Worm (Caenorhabditis elegans) whole organism, late embryonic: ENCODE data around the gene F55A11.1.
A peak's percentile ranks its signal among the peaks of the same experiment; 100 is the strongest.

Source experiments
- C08G9.2 ChIP-seq: sonication (generic microtip); optimal IDR thresholded peaks from 2 replicates; lab custom pipeline; 2016; ENCODE audit warnings: mild to moderate bottlenecking, missing genetic modification characterization, moderate library complexity, missing compliant biosample characterization
- C38D4.7 ChIP-seq: fragments of 200-800 bp; sonication (Bioruptor generic); optimal IDR thresholded peaks from 2 replicates; lab custom pipeline; 2018; ENCODE audit warnings: mild to moderate bottlenecking, missing genetic modification characterization, moderate library complexity, missing compliant biosample characterization
- F13H6.1 ChIP-seq: sonication (generic microtip); optimal IDR thresholded peaks from 2 replicates; lab custom pipeline; 2016; ENCODE audit warnings: missing genetic modification characterization, missing compliant biosample characterization
- K09A11.1 ChIP-seq: sonication (generic microtip); optimal IDR thresholded peaks from 2 replicates; lab custom pipeline; 2017; ENCODE audit warnings: antibody characterized with exemption, mild to moderate bottlenecking, missing genetic modification characterization, missing compliant biosample characterization; ENCODE audit not compliant: insufficient read depth
- T23F11.4 ChIP-seq: fragments of 200-800 bp; sonication (Bioruptor generic); optimal IDR thresholded peaks from 2 replicates; lab custom pipeline; 2018; ENCODE audit warnings: mild to moderate bottlenecking, missing genetic modification characterization, missing compliant biosample characterization
- ahr-1 ChIP-seq: sonication (generic microtip); optimal IDR thresholded peaks from 2 replicates; lab custom pipeline; 2016; ENCODE audit warnings: missing genetic modification characterization, missing compliant biosample characterization
- ama-1 ChIP-seq: fragments of 150-350 bp; optimal IDR thresholded peaks from 2 replicates; lab custom pipeline; 2014
- ceh-18 ChIP-seq: sonication (generic microtip); optimal IDR thresholded peaks from 2 replicates; lab custom pipeline; 2016; ENCODE audit warnings: missing genetic modification characterization, missing compliant biosample characterization
- ceh-2 ChIP-seq: sonication (generic microtip); optimal IDR thresholded peaks from 2 replicates; lab custom pipeline; 2016; ENCODE audit warnings: missing genotype, missing genetic modification characterization, missing compliant biosample characterization
- ceh-24 ChIP-seq: sonication (generic microtip); optimal IDR thresholded peaks from 2 replicates; lab custom pipeline; 2016; ENCODE audit warnings: mild to moderate bottlenecking, missing genetic modification characterization, missing compliant biosample characterization
- ceh-30 ChIP-seq: fragments of 150-350 bp; optimal IDR thresholded peaks from 2 replicates; lab custom pipeline; 2014; ENCODE audit warnings: missing biosample characterization, missing genetic modification characterization
- ceh-31 ChIP-seq: sonication (generic microtip); optimal IDR thresholded peaks from 2 replicates; lab custom pipeline; 2016; ENCODE audit warnings: missing genetic modification characterization, missing compliant biosample characterization
- ceh-48 ChIP-seq: sonication (generic microtip); optimal IDR thresholded peaks from 2 replicates; lab custom pipeline; 2016; ENCODE audit warnings: missing genetic modification characterization, inconsistent platforms, missing compliant biosample characterization
- ceh-6 ChIP-seq: fragments of 200-800 bp; sonication (Bioruptor generic); optimal IDR thresholded peaks from 2 replicates; lab custom pipeline; 2018; ENCODE audit warnings: mild to moderate bottlenecking, missing genetic modification characterization, missing compliant biosample characterization
- ceh-9 ChIP-seq: sonication (generic microtip); optimal IDR thresholded peaks from 2 replicates; lab custom pipeline; 2016; ENCODE audit warnings: mild to moderate bottlenecking, missing genetic modification characterization, inconsistent platforms, missing compliant biosample characterization
- che-1 ChIP-seq: sonication (generic microtip); optimal IDR thresholded peaks from 2 replicates; lab custom pipeline; 2016; ENCODE audit warnings: mild to moderate bottlenecking, missing genetic modification characterization, missing compliant biosample characterization
- dmd-4 ChIP-seq: sonication (generic microtip); optimal IDR thresholded peaks from 2 replicates; lab custom pipeline; 2016; ENCODE audit warnings: borderline replicate concordance, missing genetic modification characterization, missing compliant biosample characterization
- elt-2 ChIP-seq: sonication (generic microtip); optimal IDR thresholded peaks from 2 replicates; lab custom pipeline; 2016; ENCODE audit warnings: missing genetic modification reagents, missing genetic modification characterization, missing compliant biosample characterization
- elt-4 ChIP-seq: sonication (generic microtip); optimal IDR thresholded peaks from 2 replicates; lab custom pipeline; 2016; ENCODE audit warnings: missing genetic modification characterization, missing compliant biosample characterization
- eyg-1 ChIP-seq: sonication (generic microtip); optimal IDR thresholded peaks from 2 replicates; lab custom pipeline; 2016; ENCODE audit warnings: missing genotype, missing genetic modification characterization, missing compliant biosample characterization
- fkh-10 ChIP-seq: fragments of 150-350 bp; optimal IDR thresholded peaks from 2 replicates; lab custom pipeline; 2014; ENCODE audit warnings: missing biosample characterization, missing genetic modification reagents, missing genetic modification characterization
- fkh-6 ChIP-seq: sonication (generic microtip); optimal IDR thresholded peaks from 2 replicates; lab custom pipeline; 2016; ENCODE audit warnings: missing genetic modification characterization, missing compliant biosample characterization
- hlh-13 ChIP-seq: fragments of 200-800 bp; sonication (Bioruptor generic); optimal IDR thresholded peaks from 2 replicates; lab custom pipeline; 2018; ENCODE audit warnings: mild to moderate bottlenecking, missing genetic modification characterization, missing compliant biosample characterization
- hlh-15 ChIP-seq: sonication (generic microtip); optimal IDR thresholded peaks from 2 replicates; lab custom pipeline; 2016; ENCODE audit warnings: missing genetic modification characterization, missing compliant biosample characterization
- hlh-30 ChIP-seq: sonication (generic microtip); optimal IDR thresholded peaks from 2 replicates; lab custom pipeline; 2017; ENCODE audit warnings: antibody characterized with exemption, missing genetic modification characterization, missing compliant biosample characterization; ENCODE audit not compliant: insufficient read depth
- madf-2 ChIP-seq: sonication (generic microtip); optimal IDR thresholded peaks from 2 replicates; lab custom pipeline; 2017; ENCODE audit warnings: missing genetic modification characterization, missing compliant biosample characterization
- nfya-1 ChIP-seq: sonication (generic microtip); optimal IDR thresholded peaks from 2 replicates; lab custom pipeline; 2017; ENCODE audit warnings: missing genetic modification characterization, mild to moderate bottlenecking, missing compliant biosample characterization, antibody characterized with exemption, moderate library complexity
- npax-4 ChIP-seq: sonication (generic microtip); optimal IDR thresholded peaks from 2 replicates; lab custom pipeline; 2016; ENCODE audit warnings: missing genetic modification characterization, missing compliant biosample characterization
- pag-3 ChIP-seq: sonication (generic microtip); optimal IDR thresholded peaks from 2 replicates; lab custom pipeline; 2016; ENCODE audit warnings: missing compliant biosample characterization, missing genetic modification characterization, borderline replicate concordance
- pax-1 ChIP-seq: fragments of 150-350 bp; optimal IDR thresholded peaks from 2 replicates; lab custom pipeline; 2014; ENCODE audit warnings: missing biosample characterization, missing genetic modification characterization
- pha-2 ChIP-seq: sonication (generic microtip); optimal IDR thresholded peaks from 2 replicates; lab custom pipeline; 2017; ENCODE audit warnings: mild to moderate bottlenecking, missing genetic modification characterization, missing compliant biosample characterization
- pha-4 ChIP-seq: fragments of 150-350 bp; optimal IDR thresholded peaks from 2 replicates; lab custom pipeline; 2018; ENCODE audit warnings: missing biosample characterization, missing genetic modification reagents, missing genetic modification characterization
- ref-2 ChIP-seq: sonication (generic microtip); optimal IDR thresholded peaks from 2 replicates; lab custom pipeline; 2016; ENCODE audit warnings: missing genetic modification characterization, missing compliant biosample characterization
- rnt-1 ChIP-seq: sonication (generic microtip); optimal IDR thresholded peaks from 2 replicates; lab custom pipeline; 2016; ENCODE audit warnings: missing genetic modification characterization, missing compliant biosample characterization
- sdc-2 ChIP-seq: sonication (generic microtip); optimal IDR thresholded peaks from 2 replicates; lab custom pipeline; 2016; ENCODE audit warnings: missing genotype, missing genetic modification characterization, missing compliant biosample characterization
- sox-2 ChIP-seq: fragments of 200-800 bp; sonication (Bioruptor generic); IDR thresholded peaks from 2 replicates; pipeline ENCODE4 v1.3.6; 2022; ENCODE audit warnings: missing genetic modification reagents, missing genetic modification characterization, missing compliant biosample characterization
- syd-9 ChIP-seq: sonication (generic microtip); optimal IDR thresholded peaks from 2 replicates; lab custom pipeline; 2016; ENCODE audit warnings: mild to moderate bottlenecking, missing genetic modification characterization, moderate library complexity, missing compliant biosample characterization
- tbx-2 ChIP-seq: sonication (generic microtip); optimal IDR thresholded peaks from 2 replicates; lab custom pipeline; 2016; ENCODE audit warnings: missing genetic modification characterization, missing compliant biosample characterization
- unc-3 ChIP-seq, 2 experiments: fragments of 200-800 bp in 1 of 2; sonication (Bioruptor generic) in 1 of 2; sonication (generic microtip) in 1 of 2; conservative IDR thresholded peaks in 1 of 2; optimal IDR thresholded peaks in 1 of 2; 2 replicates each; pipeline versions ENCODE4 v1.3.6 to Lab custom; 2016 to 2022; ENCODE audit warnings: missing compliant biosample characterization in 2 of 2, missing genetic modification characterization in 2 of 2, missing genetic modification reagents in 1 of 2
- unc-42 ChIP-seq: sonication (generic microtip); optimal IDR thresholded peaks from 2 replicates; lab custom pipeline; 2016; ENCODE audit warnings: missing genotype, missing genetic modification characterization, missing compliant biosample characterization
- unc-55 ChIP-seq: sonication (generic microtip); optimal IDR thresholded peaks from 2 replicates; lab custom pipeline; 2017; ENCODE audit warnings: missing biosample characterization, missing genetic modification reagents, missing genetic modification characterization
- unc-86 ChIP-seq: sonication (generic microtip); optimal IDR thresholded peaks from 2 replicates; lab custom pipeline; 2016; ENCODE audit warnings: missing genetic modification characterization, missing compliant biosample characterization
- zip-5 ChIP-seq: sonication (generic microtip); optimal IDR thresholded peaks from 2 replicates; lab custom pipeline; 2016; ENCODE audit warnings: missing genetic modification characterization, missing compliant biosample characterization
- ztf-16 ChIP-seq: sonication (generic microtip); optimal IDR thresholded peaks from 2 replicates; lab custom pipeline; 2017; ENCODE audit warnings: missing genetic modification characterization, missing compliant biosample characterization

F55A11.1 gene

DNA sequence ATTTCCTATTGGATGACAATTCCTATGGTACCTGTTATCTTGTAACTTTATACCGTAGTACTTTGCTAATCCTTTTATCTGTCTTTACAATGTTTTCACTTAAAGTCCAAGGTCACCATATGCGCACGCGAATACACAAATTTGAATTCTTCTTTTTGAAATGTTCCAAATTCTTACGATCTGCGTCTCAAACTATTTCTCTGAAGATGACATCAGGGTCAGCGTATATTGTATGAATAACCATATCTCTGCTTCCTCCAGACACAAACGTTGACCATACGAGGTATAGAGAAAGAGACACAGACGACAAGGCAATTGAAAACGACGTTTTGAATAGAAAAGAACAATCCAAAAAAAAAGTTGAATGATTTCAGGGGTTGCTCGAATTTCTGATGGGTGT, 9.7 kb upstream of the F55A11.1 start:
- TF ChIP-seq ceh-31 (tag; lab: Kevin White, UChicago) (no peak), unc-86 (tag; lab: Kevin White, UChicago) (no peak), syd-9 (tag; lab: Kevin White, UChicago) (no peak), hlh-15 (no peak), che-1 (tag; lab: Kevin White, UChicago) (no peak), hlh-13 (GFP tag; lab: Kevin White, UChicago) (no peak), pha-2 (tag; lab: Kevin White, UChicago) (no peak), ceh-18 (no peak), pax-1 (tag; lab: Kevin White, UChicago) (no peak), ceh-2 (tag; lab: Kevin White, UChicago) (no peak), ztf-16 (tag; lab: Kevin White, UChicago) (no peak), rnt-1 (tag; lab: Kevin White, UChicago) (no peak), ceh-24 (tag; lab: Kevin White, UChicago) (no peak), unc-55 (GFP tag; lab: Kevin White, UChicago) (no peak)

DNA sequence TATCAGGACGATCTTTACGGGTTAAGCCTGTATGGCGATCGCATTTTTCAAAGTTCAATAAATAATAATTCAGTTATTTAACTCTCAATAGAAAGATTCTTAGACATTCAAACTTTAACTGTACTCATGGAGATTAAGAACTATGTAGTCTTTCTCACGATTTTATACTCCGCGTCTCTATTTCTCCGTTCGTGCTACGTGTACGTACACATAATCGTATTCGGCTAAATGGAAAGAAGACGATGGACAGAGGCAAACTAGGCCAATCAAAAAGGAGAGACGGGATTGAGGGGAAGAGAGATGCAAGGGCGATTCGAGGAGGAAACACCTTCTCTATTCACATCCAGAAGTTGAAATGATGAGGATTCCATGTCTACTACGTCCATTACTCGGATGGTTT, 9.2 kb upstream of the F55A11.1 start, which contains the start of gene bus-18:
Gene bus-18, plus strand, starts transcription at position 301 of the 400 bp plus-strand sequence.
- TF ChIP-seq npax-4 (tag; lab: Kevin White, UChicago) (no peak), ref-2 (tag; lab: Kevin White, UChicago) (no peak), ahr-1 (no peak), unc-3 (GFP tag; conservative IDR thresholded peaks at IDR 0.05; lab: Robert Waterston, UW) (no peak), unc-3 (tag; optimal IDR thresholded peaks at IDR 0.05; lab: Kevin White, UChicago) (no peak), ceh-31 (tag; lab: Kevin White, UChicago) (no peak), hlh-13 (GFP tag; lab: Kevin White, UChicago) (no peak), fkh-6 (no peak), F13H6.1 (tag; lab: Kevin White, UChicago) (no peak), madf-2 (tag; lab: Kevin White, UChicago) (no peak), ceh-9 (tag; lab: Kevin White, UChicago) (no peak), zip-5 (no peak), nfya-1 (tag; lab: Kevin White, UChicago) (no peak), sox-2 (no peak), ceh-6 (no peak), K09A11.1 (tag; lab: Kevin White, UChicago) (no peak), ceh-48 (tag; lab: Kevin White, UChicago) (no peak), pag-3 (tag; lab: Kevin White, UChicago) (no peak), syd-9 (tag; lab: Kevin White, UChicago) (no peak), ceh-18 (no peak)

DNA sequence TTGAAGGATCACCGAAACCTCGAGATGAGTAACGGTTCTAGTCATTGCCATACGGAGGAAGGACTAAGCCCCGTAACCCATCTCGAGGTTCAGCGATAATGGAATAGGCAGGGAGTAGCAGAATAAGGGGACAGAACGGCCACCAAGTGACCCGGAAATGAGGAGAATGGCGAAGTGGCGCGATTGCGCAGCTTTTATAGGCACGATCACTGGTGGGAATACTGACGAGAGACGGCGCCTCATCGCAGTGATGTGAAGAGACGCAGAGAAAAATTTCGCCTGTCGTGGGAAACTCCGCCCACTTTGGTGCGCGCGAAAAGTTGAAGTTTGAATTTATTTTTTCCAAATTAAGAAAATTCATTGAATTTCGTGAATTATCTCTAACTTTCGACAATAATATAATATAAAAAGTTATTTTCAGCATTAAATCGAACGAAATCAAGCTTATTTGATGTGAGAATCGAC, 5.9 kb upstream of the F55A11.1 start, which contains the start of gene F55A11.4:
Gene F55A11.4, plus strand, starts transcription at position 415 of the 465 bp plus-strand sequence.
- no peak for TF ChIP-seq ceh-2 (tag; lab: Kevin White, UChicago)
- TF ChIP-seq nfya-1 (tag; lab: Kevin White, UChicago) = no peak
- no peak for TF ChIP-seq sdc-2 (tag; lab: Kevin White, UChicago)
- peak; percentile 29 for TF ChIP-seq C08G9.2 (tag; lab: Kevin White, UChicago)
- peak; percentile 8 for TF ChIP-seq tbx-2 (tag; lab: Kevin White, UChicago)
- no peak for TF ChIP-seq hlh-30 (tag; lab: Kevin White, UChicago)

DNA sequence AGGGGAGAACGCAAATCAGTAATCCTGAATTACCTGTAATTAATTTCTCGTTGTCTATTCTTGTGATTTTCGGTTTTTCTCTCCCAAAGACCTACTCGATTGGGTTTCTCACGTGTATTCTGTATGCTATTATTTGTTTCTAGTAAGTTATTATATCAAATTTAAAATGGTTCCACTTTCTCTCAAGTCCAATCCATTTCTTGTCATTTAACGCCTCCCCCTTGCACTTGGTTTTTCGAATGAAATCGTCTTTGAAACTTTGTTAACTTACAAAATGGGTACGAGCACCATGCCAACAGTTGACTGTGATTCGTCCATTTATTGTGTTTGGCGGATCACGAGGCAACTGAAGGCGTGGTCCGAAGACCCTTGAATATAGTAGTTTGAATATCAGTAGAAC, 5.5 kb upstream of the F55A11.1 start:
- TF ChIP-seq sdc-2 (tag; lab: Kevin White, UChicago) (no peak), dmd-4 (tag; lab: Kevin White, UChicago) (no peak), eyg-1 (tag; lab: Kevin White, UChicago) (no peak), pax-1 (tag; lab: Kevin White, UChicago) (no peak), ceh-48 (tag; lab: Kevin White, UChicago) (no peak), unc-42 (no peak), ceh-30 (tag; lab: Kevin White, UChicago) (no peak), pha-4 (tag; lab: Kevin White, UChicago) (no peak), ceh-9 (tag; lab: Kevin White, UChicago) (no peak), elt-4 (tag; lab: Kevin White, UChicago) (no peak), hlh-30 (tag; lab: Kevin White, UChicago) (no peak), ama-1 (lab: Kevin White, UChicago) (no peak), fkh-10 (GFP tag; lab: Kevin White, UChicago) (no peak), C38D4.7 (GFP tag; lab: Kevin White, UChicago) (no peak), npax-4 (tag; lab: Kevin White, UChicago) (no peak), T23F11.4 (GFP tag; lab: Kevin White, UChicago) (no peak), elt-2 (tag; lab: Kevin White, UChicago) (no peak), rnt-1 (tag; lab: Kevin White, UChicago) (no peak)
